Worm (Caenorhabditis elegans) whole organism, L2 larva: ENCODE results near the gene fmo-2.
"Not testable (repeated sequence)": the region's sequence is repeated elsewhere in the genome, so short reads cannot be mapped to it uniquely, and the experiment has no call there.

Experiments
- R02D3.7 ChIP-seq: fragments of 150-350 bp; optimal IDR thresholded peaks from 2 replicates; lab custom pipeline; 2014; ENCODE audit warnings: missing biosample characterization, missing genetic modification characterization
- ZK546.5 ChIP-seq: sonication (generic microtip); optimal IDR thresholded peaks from 2 replicates; lab custom pipeline; 2017; ENCODE audit warnings: missing biosample characterization, missing genetic modification characterization
- blmp-1 ChIP-seq: sonication (generic microtip); optimal IDR thresholded peaks from 2 replicates; lab custom pipeline; 2017; ENCODE audit warnings: missing genetic modification characterization, mild to moderate bottlenecking, missing compliant biosample characterization, antibody characterized with exemption, moderate library complexity; ENCODE audit not compliant: insufficient read depth
- dmd-4 ChIP-seq: sonication (generic microtip); optimal IDR thresholded peaks from 2 replicates; lab custom pipeline; 2017; ENCODE audit warnings: missing biosample characterization, missing genetic modification characterization
- elt-1 ChIP-seq: fragments of 150-350 bp; optimal IDR thresholded peaks from 2 replicates; lab custom pipeline; 2014; ENCODE audit warnings: missing biosample characterization, missing genetic modification characterization
- elt-3 ChIP-seq: sonication (generic microtip); optimal IDR thresholded peaks from 2 replicates; lab custom pipeline; 2017; ENCODE audit warnings: missing biosample characterization, missing genetic modification characterization
- fos-1 ChIP-seq: fragments of 150-350 bp; optimal IDR thresholded peaks from 2 replicates; lab custom pipeline; 2014; ENCODE audit warnings: missing biosample characterization, missing genetic modification characterization
- lin-11 ChIP-seq: fragments of 150-350 bp; sonication (generic microtip); optimal IDR thresholded peaks from 2 replicates; lab custom pipeline; 2014; ENCODE audit warnings: missing biosample characterization, missing genetic modification characterization, inconsistent platforms, mixed read lengths
- lin-13 ChIP-seq: fragments of 150-350 bp; optimal IDR thresholded peaks from 2 replicates; lab custom pipeline; 2014; ENCODE audit warnings: missing biosample characterization, missing genetic modification reagents, missing genetic modification characterization
- lin-39 ChIP-seq: fragments of 150-350 bp; optimal IDR thresholded peaks from 2 replicates; lab custom pipeline; 2014; ENCODE audit warnings: missing biosample characterization, missing genetic modification reagents, missing genetic modification characterization
- lsy-2 ChIP-seq, 2 experiments: fragments of 150-350 bp in 1 of 2; sonication (generic microtip) in 1 of 2; optimal IDR thresholded peaks; 2 replicates each; lab custom pipeline; 2014 to 2017; ENCODE audit warnings: missing biosample characterization in 2 of 2, missing genetic modification characterization in 2 of 2
- mab-5 ChIP-seq: fragments of 150-350 bp; optimal IDR thresholded peaks from 2 replicates; lab custom pipeline; 2014; ENCODE audit warnings: missing biosample characterization, missing genetic modification characterization
- mdl-1 ChIP-seq, 2 experiments: fragments of 150-350 bp in 1 of 2; sonication (generic microtip) in 1 of 2; optimal IDR thresholded peaks; 2 replicates each; lab custom pipeline; 2017; ENCODE audit warnings: missing biosample characterization in 2 of 2, missing genetic modification characterization in 2 of 2
- nhr-10 ChIP-seq: sonication (generic microtip); optimal IDR thresholded peaks from 2 replicates; lab custom pipeline; 2017; ENCODE audit warnings: missing biosample characterization, missing genetic modification characterization
- nhr-11 ChIP-seq: fragments of 150-350 bp; optimal IDR thresholded peaks from 2 replicates; lab custom pipeline; 2014; ENCODE audit warnings: missing biosample characterization, missing genetic modification characterization
- nhr-12 ChIP-seq: fragments of 150-350 bp; optimal IDR thresholded peaks from 2 replicates; lab custom pipeline; 2014; ENCODE audit warnings: missing biosample characterization, missing genetic modification characterization
- nhr-129 ChIP-seq: fragments of 150-350 bp; optimal IDR thresholded peaks from 2 replicates; lab custom pipeline; 2014; ENCODE audit warnings: missing biosample characterization, missing genetic modification characterization
- nhr-21 ChIP-seq: fragments of 150-350 bp; optimal IDR thresholded peaks from 2 replicates; lab custom pipeline; 2014; ENCODE audit warnings: missing biosample characterization, missing genetic modification characterization
- nhr-23 ChIP-seq: fragments of 150-350 bp; optimal IDR thresholded peaks from 2 replicates; lab custom pipeline; 2014; ENCODE audit warnings: missing biosample characterization, missing genetic modification reagents, missing genetic modification characterization
- nhr-6 ChIP-seq: fragments of 150-350 bp; optimal IDR thresholded peaks from 2 replicates; lab custom pipeline; 2014; ENCODE audit warnings: missing biosample characterization, missing genetic modification characterization
- nhr-77 ChIP-seq: fragments of 150-350 bp; optimal IDR thresholded peaks from 2 replicates; lab custom pipeline; 2014; ENCODE audit warnings: missing biosample characterization, missing genetic modification characterization
- peb-1 ChIP-seq: fragments of 150-350 bp; optimal IDR thresholded peaks from 2 replicates; lab custom pipeline; 2014; ENCODE audit warnings: missing biosample characterization, missing genetic modification characterization
- sem-4 ChIP-seq: fragments of 150-350 bp; optimal IDR thresholded peaks from 2 replicates; lab custom pipeline; 2014; ENCODE audit warnings: missing biosample characterization, missing genetic modification reagents, missing genetic modification characterization
- sma-3 ChIP-seq: sonication (generic microtip); optimal IDR thresholded peaks from 2 replicates; lab custom pipeline; 2016; ENCODE audit warnings: missing genetic modification reagents, missing genetic modification characterization, missing compliant biosample characterization
- sma-9 ChIP-seq, 2 experiments: fragments of 150-350 bp in 1 of 2; sonication (generic microtip) in 1 of 2; optimal IDR thresholded peaks; 2 replicates each; lab custom pipeline; 2014 to 2016; ENCODE audit warnings: missing genetic modification characterization in 2 of 2, mild to moderate bottlenecking in 1 of 2, missing biosample characterization in 1 of 2, missing compliant biosample characterization in 1 of 2, missing genetic modification reagents in 1 of 2, moderate library complexity in 1 of 2
- unc-39 ChIP-seq: fragments of 150-350 bp; optimal IDR thresholded peaks from 2 replicates; lab custom pipeline; 2014; ENCODE audit warnings: missing biosample characterization, missing genetic modification characterization
- ztf-11 ChIP-seq: sonication (generic microtip); optimal IDR thresholded peaks from 2 replicates; lab custom pipeline; 2017; ENCODE audit warnings: missing biosample characterization, missing genetic modification characterization
- ztf-4 ChIP-seq: fragments of 150-350 bp; optimal IDR thresholded peaks from 2 replicates; lab custom pipeline; 2014; ENCODE audit warnings: missing biosample characterization, missing genetic modification characterization

The fmo-2 gene

DNA sequence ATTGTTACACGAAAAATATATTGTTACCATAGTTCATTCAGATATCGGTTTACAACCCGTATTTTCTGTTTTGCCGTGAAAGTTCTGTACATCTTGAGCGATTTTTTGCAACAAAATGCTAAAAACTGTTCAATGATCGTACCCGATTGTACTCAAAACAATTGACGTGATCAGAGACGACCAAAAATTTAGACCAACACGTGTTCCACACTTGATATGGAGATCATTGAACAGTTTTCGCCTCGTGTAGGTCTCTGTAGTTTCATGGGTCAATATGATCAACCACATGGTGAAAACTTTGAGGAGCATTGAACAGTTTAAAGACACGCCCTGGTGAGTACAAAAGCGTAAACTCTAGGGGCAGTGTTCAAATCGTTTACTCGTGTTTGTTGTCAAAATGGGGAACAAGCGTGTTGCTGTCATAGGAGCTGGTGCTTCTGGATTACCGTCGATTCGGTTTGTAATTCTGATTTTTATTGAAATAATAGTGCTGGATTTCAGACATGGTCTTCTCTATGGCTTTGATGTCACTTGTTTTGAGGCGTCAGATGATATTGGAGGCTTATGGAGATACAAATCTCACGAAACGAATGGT, at the start of gene fmo-2:
Gene fmo-2 (plus strand): TSS at position 370 of the 595 bp plus-strand sequence.
- TF ChIP-seq nhr-23 (no peak), nhr-129 (tag; lab: Kevin White, UChicago) (peak; percentile 30), lin-39 (tag; lab: Kevin White, UChicago) (no peak), mdl-1 (tag; optimal IDR thresholded peaks at IDR 0.05; lab: Kevin White, UChicago) (peak in 1 of 2 experiments; percentile 22), sem-4 (tag; lab: Kevin White, UChicago) (no peak), elt-3 (tag; lab: Kevin White, UChicago) (no peak), sma-9 (GFP tag; optimal IDR thresholded peaks at IDR 0.05; lab: Kevin White, UChicago) (peak; percentile 66), sma-9 (tag; optimal IDR thresholded peaks at IDR 0.05; lab: Kevin White, UChicago) (no peak), nhr-21 (tag; lab: Kevin White, UChicago) (peak; percentile 65)

DNA sequence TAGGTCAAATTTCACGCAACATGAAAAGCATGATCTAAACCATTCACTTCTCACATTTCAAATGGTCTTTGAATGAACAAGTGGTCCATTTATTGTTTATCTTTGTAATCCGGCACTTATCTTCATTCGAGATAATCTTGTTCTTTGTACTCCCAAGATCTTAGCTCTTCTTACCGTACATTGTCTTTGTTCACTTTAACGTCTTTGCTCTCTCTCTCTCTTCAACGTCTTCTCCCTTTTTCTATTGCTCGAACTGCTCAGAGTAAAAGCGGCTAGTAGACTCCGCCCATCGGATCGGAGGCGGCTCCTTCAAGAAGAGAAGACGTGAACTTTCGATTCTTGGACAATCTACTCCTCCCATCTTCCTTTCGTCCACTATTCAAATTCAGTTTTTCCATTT, 45.7 kb upstream of the fmo-2 start, which contains the start of gene F56C4.1:
Gene F56C4.1 (plus strand): TSS at position 301 of the 400 bp plus-strand sequence.
- TF ChIP-seq nhr-6 (tag; lab: Kevin White, UChicago), result no peak
- no peak for TF ChIP-seq elt-1 (tag; lab: Kevin White, UChicago)
- no peak for TF ChIP-seq nhr-77 (tag; lab: Kevin White, UChicago)
- TF ChIP-seq lin-11 (tag; lab: Kevin White, UChicago), result no peak
- TF ChIP-seq nhr-12, result no peak
- no peak for TF ChIP-seq lin-13 (GFP tag; lab: Kevin White, UChicago)
- no peak for TF ChIP-seq nhr-129 (tag; lab: Kevin White, UChicago)
- TF ChIP-seq R02D3.7 (tag; lab: Kevin White, UChicago), result no peak
- TF ChIP-seq ztf-4 (tag; lab: Kevin White, UChicago), result no peak
- no peak for TF ChIP-seq sma-9 (GFP tag; optimal IDR thresholded peaks at IDR 0.05; lab: Kevin White, UChicago)
- no peak for TF ChIP-seq sma-9 (tag; optimal IDR thresholded peaks at IDR 0.05; lab: Kevin White, UChicago)
- no peak for TF ChIP-seq lsy-2 (tag; optimal IDR thresholded peaks at IDR 0.05; lab: Kevin White, UChicago)
- no peak for TF ChIP-seq mdl-1 (tag; optimal IDR thresholded peaks at IDR 0.05; lab: Kevin White, UChicago)
- no peak for TF ChIP-seq peb-1 (tag; lab: Kevin White, UChicago)
- no peak for TF ChIP-seq lin-39 (tag; lab: Kevin White, UChicago)
- no peak for TF ChIP-seq ztf-11 (tag; lab: Kevin White, UChicago)
- TF ChIP-seq sem-4 (tag; lab: Kevin White, UChicago), result no peak

DNA sequence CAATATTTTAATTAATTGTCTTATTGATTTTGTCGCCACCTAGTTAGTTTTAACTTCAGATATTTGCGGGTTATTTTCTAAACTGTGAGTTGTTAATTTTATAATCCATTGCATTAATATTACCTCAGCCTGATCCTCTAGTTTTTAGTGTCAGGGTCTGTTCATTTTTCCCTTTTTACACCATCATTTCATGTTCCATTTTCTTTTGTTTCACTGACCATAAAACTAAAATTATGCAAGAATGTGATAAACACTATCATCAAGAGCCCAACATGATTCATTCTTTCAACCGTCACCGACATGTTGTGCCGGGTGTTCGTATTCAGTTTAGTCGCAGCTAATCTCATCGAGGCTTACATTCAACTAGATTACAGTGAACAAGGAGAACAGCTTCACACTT, 43.3 kb upstream of the fmo-2 start, which contains the start of gene F56C4.2:
Gene F56C4.2 (plus strand): TSS at position 301 of the 400 bp plus-strand sequence.
- TF ChIP-seq nhr-11 (no peak), ZK546.5 (no peak), mab-5 (no peak), nhr-6 (tag; lab: Kevin White, UChicago) (no peak), nhr-10 (tag; lab: Kevin White, UChicago) (no peak), sma-3 (GFP tag; lab: Kevin White, UChicago) (no peak), dmd-4 (tag; lab: Kevin White, UChicago) (no peak), lin-11 (tag; lab: Kevin White, UChicago) (no peak), elt-3 (tag; lab: Kevin White, UChicago) (no peak), lin-13 (GFP tag; lab: Kevin White, UChicago) (no peak), elt-1 (tag; lab: Kevin White, UChicago) (no peak)

DNA sequence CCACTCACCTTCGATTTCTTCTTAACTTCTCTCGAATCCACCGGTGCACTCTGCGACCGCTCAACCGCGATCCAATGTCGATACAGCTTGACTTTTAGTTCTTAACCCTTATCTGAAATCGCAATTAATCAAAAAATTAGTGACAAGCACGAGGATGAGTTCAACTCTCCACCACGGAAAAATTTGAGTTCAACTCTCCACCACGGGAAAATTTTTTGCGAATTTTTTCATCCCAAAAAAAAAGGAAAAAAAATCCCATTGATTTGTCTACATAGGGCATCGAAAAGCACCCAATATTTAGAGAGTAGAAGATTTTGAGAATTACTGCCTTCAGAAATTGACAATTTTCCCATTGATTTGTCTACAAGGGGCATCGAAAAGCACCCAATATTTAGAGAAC, 28.3 kb upstream of the fmo-2 start, which contains the start of gene glb-19:
Gene glb-19 (minus strand): TSS at position 101 of the 400 bp plus-strand sequence.
- TF ChIP-seq blmp-1 (tag; lab: Kevin White, UChicago); unc-39 (tag; lab: Kevin White, UChicago); sma-9 (GFP tag; optimal IDR thresholded peaks at IDR 0.05; lab: Kevin White, UChicago); sma-9 (tag; optimal IDR thresholded peaks at IDR 0.05; lab: Kevin White, UChicago): not testable (repeated sequence)

DNA sequence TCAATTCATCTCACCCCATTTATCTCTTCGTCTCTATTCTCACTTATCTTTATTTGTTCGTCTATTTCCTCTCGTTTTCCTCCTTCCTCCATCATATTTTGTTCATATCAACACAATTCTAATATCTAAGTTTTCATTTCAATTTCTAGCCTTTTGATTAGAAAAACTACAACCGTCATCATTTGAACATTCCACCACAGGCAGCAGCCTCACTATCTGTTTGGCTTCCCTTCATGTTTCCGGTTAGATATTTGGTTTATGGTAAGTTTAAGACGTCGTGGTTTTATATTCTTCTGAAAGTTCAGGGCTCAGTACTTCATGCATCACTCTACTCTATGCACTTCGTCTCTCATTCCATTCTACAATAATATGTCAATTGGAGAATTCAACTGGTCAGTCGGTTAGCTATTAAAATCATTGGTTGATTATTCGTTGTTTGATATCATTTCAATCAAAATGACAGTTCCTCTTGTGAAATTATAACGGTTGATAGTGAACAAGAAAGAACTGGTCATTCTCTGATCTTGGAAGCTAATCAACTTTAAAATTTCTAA, 25.5 kb upstream of the fmo-2 start, which contains the start of gene K08C7.1:
Gene K08C7.1 (plus strand): TSS at position 43 of the 554 bp plus-strand sequence.
- TF ChIP-seq fos-1 (tag; lab: Kevin White, UChicago), result peak; percentile 31
- TF ChIP-seq sma-3 (GFP tag; lab: Kevin White, UChicago), result no peak
- no peak for TF ChIP-seq nhr-129 (tag; lab: Kevin White, UChicago)
- TF ChIP-seq lsy-2 (tag; optimal IDR thresholded peaks at IDR 0.05; lab: Kevin White, UChicago), result no peak
